Fruit fly (Drosophila melanogaster): Measurements from ENCODE around the gene CG11878.
A peak's percentile ranks its signal among the peaks of the same experiment; 100 is the strongest.

Gene CG11878

DNA sequence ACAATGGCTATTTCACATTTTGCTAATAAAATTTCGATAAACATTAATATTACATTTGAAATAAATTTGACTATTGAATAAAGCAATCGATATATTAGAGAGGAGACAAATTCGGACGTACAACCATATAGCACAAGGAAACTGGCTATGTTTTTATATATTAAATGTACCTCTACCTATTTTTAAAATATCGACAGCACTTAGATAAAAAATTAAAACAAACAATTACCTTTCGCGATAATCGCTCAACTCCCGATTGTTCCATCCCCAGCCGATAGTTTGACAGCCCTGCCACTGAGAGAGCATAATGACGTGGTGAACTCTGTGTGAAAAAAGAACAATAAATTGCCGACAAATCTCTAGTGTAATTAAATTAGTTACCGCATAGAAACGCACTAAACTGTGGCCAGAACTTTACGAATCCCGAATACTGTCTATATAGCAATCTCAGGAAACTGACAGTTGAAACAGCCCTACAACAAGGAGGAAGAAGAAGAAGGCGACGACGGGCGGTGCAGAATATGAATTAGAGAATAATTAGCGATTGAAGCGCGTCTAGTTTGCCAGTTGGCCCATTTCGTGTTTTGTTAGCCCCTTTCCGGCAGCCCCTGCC, 14.9 kb upstream of the CG11878 start, which contains the start of gene CG11857 (continued):
- TF ChIP-seq ERR (GFP tag; optimal IDR thresholded peaks at IDR 0.05) (peak; percentile 95), tgo (GFP tag; IDR thresholded peaks at IDR 0.05) (peak; percentile 99), jumu (GFP tag; optimal IDR thresholded peaks at IDR 0.05) (peak; percentile 97), CG2202 (tag; optimal IDR thresholded peaks at IDR 0.05) (peak; percentile 95), ara (GFP tag; IDR thresholded peaks at IDR 0.05) (peak; percentile 98), hkb (optimal IDR thresholded peaks at IDR 0.05) (no peak), hkb (GFP tag; IDR thresholded peaks at IDR 0.05) (peak; percentile 98), CG8359 (GFP tag; optimal IDR thresholded peaks at IDR 0.05; ENCODE audit: borderline replicate concordance) (peak; percentile 87), aop (GFP tag; IDR thresholded peaks at IDR 0.05) (peak; percentile 96), yki (optimal IDR thresholded peaks at IDR 0.05) (no peak), CG7372 (GFP tag; IDR thresholded peaks at IDR 0.05) (peak; percentile 99), CHES-1-like (GFP tag; optimal IDR thresholded peaks at IDR 0.05) (peak; percentile 97), Sry-δ (GFP tag; optimal IDR thresholded peaks at IDR 0.05) (peak; percentile 99), caup (GFP tag; optimal IDR thresholded peaks at IDR 0.05; ENCODE audit: severe bottlenecking) (peak; percentile 97), CG8765 (GFP tag; IDR thresholded peaks at IDR 0.05) (peak; percentile 98), dmrt99B (tag; optimal IDR thresholded peaks at IDR 0.05) (peak; percentile 96), Jarid2 (GFP tag; optimal IDR thresholded peaks at IDR 0.05) (peak; percentile 84), CG14014 (GFP tag; IDR thresholded peaks at IDR 0.05) (peak; percentile 99), pnt (GFP tag; optimal IDR thresholded peaks at IDR 0.05) (peak; percentile 97), CG18011 (GFP tag; optimal IDR thresholded peaks at IDR 0.05) (peak; percentile 90), Atf3 (GFP tag; optimal IDR thresholded peaks at IDR 0.05) (peak; percentile 98), Oaz (GFP tag; IDR thresholded peaks at IDR 0.05) (peak; percentile 98), CG16779 (GFP tag; IDR thresholded peaks at IDR 0.05) (peak; percentile 94), CG12071 (GFP tag; optimal IDR thresholded peaks at IDR 0.05) (peak; percentile 89), CG6813 (GFP tag; optimal IDR thresholded peaks at IDR 0.05) (peak; percentile 87), Hmr (GFP tag; optimal IDR thresholded peaks at IDR 0.05) (peak; percentile 97), CG10565 (GFP tag; optimal IDR thresholded peaks at IDR 0.05) (peak; percentile 91), wdn (GFP tag; IDR thresholded peaks at IDR 0.05) (peak; percentile 97), chif (GFP tag; optimal IDR thresholded peaks at IDR 0.05) (peak; percentile 97 to 98), CG9437 (GFP tag; optimal IDR thresholded peaks at IDR 0.05) (peak; percentile 88), NC2α (GFP tag; optimal IDR thresholded peaks at IDR 0.05) (peak; percentile 90), CG4730 (GFP tag; IDR thresholded peaks at IDR 0.05) (peak; percentile 99), MBD-R2 (GFP tag; IDR thresholded peaks at IDR 0.05) (peak; percentile 99), Taf1 (GFP tag; IDR thresholded peaks at IDR 0.05) (peak; percentile 97), CG1602 (GFP tag; optimal IDR thresholded peaks at IDR 0.05) (peak; percentile 99), kni (GFP tag; optimal IDR thresholded peaks at IDR 0.05) (peak; percentile 88), lilli (GFP tag; optimal IDR thresholded peaks at IDR 0.05) (peak; percentile 99), CG17361 (GFP tag; IDR thresholded peaks at IDR 0.05) (peak; percentile 99), esg (GFP tag; conservative IDR thresholded peaks at IDR 0.05) (peak; percentile 99), nau (GFP tag; optimal IDR thresholded peaks at IDR 0.05) (no peak), org-1 (GFP tag; optimal IDR thresholded peaks at IDR 0.05) (peak; percentile 93), CG10267 (tag; optimal IDR thresholded peaks at IDR 0.05) (peak; percentile 94), zfh1 (GFP tag; IDR thresholded peaks at IDR 0.05) (peak; percentile 99), phol (tag; optimal IDR thresholded peaks at IDR 0.05) (peak; percentile 98), CG6854 (GFP tag; optimal IDR thresholded peaks at IDR 0.05) (peak; percentile 88), CG17829 (tag; optimal IDR thresholded peaks at IDR 0.05) (peak; percentile 98), CG6689 (GFP tag; IDR thresholded peaks at IDR 0.05) (peak; percentile 98), cato (GFP tag; optimal IDR thresholded peaks at IDR 0.05; ENCODE audit: borderline replicate concordance) (peak; percentile 97), CG13624 (GFP tag; optimal IDR thresholded peaks at IDR 0.05) (peak; percentile 99), CG11085 (GFP tag; IDR thresholded peaks at IDR 0.05) (peak; percentile 99), tna (GFP tag; IDR thresholded peaks at IDR 0.05; ENCODE audit: partially characterized antibody) (peak; percentile 99)
